Fruit fly (Drosophila melanogaster) whole organism, pupa: Measurements from ENCODE around the gene vsg.
A peak's percentile ranks its signal among the peaks of the same experiment; 100 is the strongest.

ENCODE experiments used
- CG10348 ChIP-seq: fragments of 200-800 bp; sonication (Bioruptor generic); IDR thresholded peaks from 2 replicates; pipeline ENCODE4 v1.3.6; 2022; ENCODE audit warnings: missing biosample characterization, missing genetic modification characterization
- CG12605 ChIP-seq: fragments of 200-800 bp; sonication (Bioruptor generic); IDR thresholded peaks from 2 replicates; pipeline ENCODE4 v1.3.6; 2022; ENCODE audit warnings: missing biosample characterization, missing genetic modification characterization
- CG13204 ChIP-seq: fragments of 200-800 bp; sonication (Bioruptor generic); optimal IDR thresholded peaks from 2 replicates; lab custom pipeline; 2018; ENCODE audit warnings: missing biosample characterization, mild to moderate bottlenecking, missing genetic modification characterization, moderate library complexity
- CG14655 ChIP-seq: fragments of 200-800 bp; sonication (Bioruptor generic); optimal IDR thresholded peaks from 3 replicates; lab custom pipeline; 2017; ENCODE audit warnings: mild to moderate bottlenecking, missing biosample characterization, missing genetic modification reagents, missing genetic modification characterization
- CG15710 ChIP-seq: fragments of 200-800 bp; sonication (Bioruptor generic); optimal IDR thresholded peaks from 2 replicates; lab custom pipeline; 2018; ENCODE audit warnings: missing biosample characterization, mild to moderate bottlenecking, missing genetic modification characterization, moderate library complexity
- CG17806 ChIP-seq: fragments of 200-800 bp; sonication (Bioruptor generic); optimal IDR thresholded peaks from 2 replicates; lab custom pipeline; 2018; ENCODE audit warnings: missing biosample characterization, mild to moderate bottlenecking, missing genetic modification characterization, moderate library complexity
- CG32121 ChIP-seq: fragments of 200-800 bp; sonication (Bioruptor generic); IDR thresholded peaks from 2 replicates; pipeline ENCODE4 v1.3.6; 2022; ENCODE audit warnings: missing biosample characterization, missing genetic modification characterization
- CG34367 ChIP-seq: fragments of 200-800 bp; sonication (Bioruptor generic); optimal IDR thresholded peaks from 2 replicates; lab custom pipeline; 2018; ENCODE audit warnings: missing biosample characterization, mild to moderate bottlenecking, missing genetic modification characterization
- CG4496 ChIP-seq: fragments of 200-800 bp; sonication (Bioruptor generic); IDR thresholded peaks from 3 replicates; pipeline ENCODE4 v1.3.6; 2022; ENCODE audit warnings: missing biosample characterization, missing genetic modification characterization
- CG8159 ChIP-seq: fragments of 200-800 bp; sonication (Bioruptor generic); optimal IDR thresholded peaks from 3 replicates; lab custom pipeline; 2018; ENCODE audit warnings: missing biosample characterization, mild to moderate bottlenecking, missing genetic modification characterization, moderate library complexity
- CG8301 ChIP-seq: fragments of 200-800 bp; sonication (Bioruptor generic); optimal IDR thresholded peaks from 2 replicates; lab custom pipeline; 2018; ENCODE audit warnings: missing biosample characterization, mild to moderate bottlenecking, missing genetic modification characterization
- CG9948 ChIP-seq: fragments of 200-800 bp; sonication (Bioruptor generic); optimal IDR thresholded peaks from 2 replicates; lab custom pipeline; 2018; ENCODE audit warnings: missing biosample characterization, mild to moderate bottlenecking, missing genetic modification characterization, moderate library complexity
- D1 ChIP-seq: fragments of 200-800 bp; sonication (Bioruptor generic); optimal IDR thresholded peaks from 2 replicates; lab custom pipeline; 2018; ENCODE audit warnings: missing biosample characterization, mild to moderate bottlenecking, missing genetic modification characterization, moderate library complexity
- EcR ChIP-seq: fragments of 200-800 bp; sonication (Bioruptor generic); optimal IDR thresholded peaks from 3 replicates; lab custom pipeline; 2019; ENCODE audit warnings: missing biosample characterization, missing genetic modification characterization, mild to moderate bottlenecking, moderate library complexity, missing genetic modification reagents
- Ets98B ChIP-seq: fragments of 200-800 bp; sonication (Bioruptor generic); IDR thresholded peaks from 2 replicates; pipeline ENCODE4 v1.3.6; 2022; ENCODE audit warnings: missing biosample characterization, missing genetic modification characterization
- Pif1A ChIP-seq: fragments of 200-800 bp; sonication (Bioruptor generic); optimal IDR thresholded peaks from 3 replicates; lab custom pipeline; 2016; ENCODE audit warnings: missing biosample characterization, missing genetic modification characterization
- Pif1B ChIP-seq: fragments of 200-800 bp; sonication (Bioruptor generic); optimal IDR thresholded peaks from 3 replicates; lab custom pipeline; 2016; ENCODE audit warnings: missing biosample characterization, missing genetic modification characterization
- Snoo ChIP-seq: fragments of 200-800 bp; sonication (Bioruptor generic); optimal IDR thresholded peaks from 3 replicates; lab custom pipeline; 2017; ENCODE audit warnings: missing biosample characterization, mild to moderate bottlenecking, missing genetic modification characterization, inconsistent platforms
- fd96Ca ChIP-seq: fragments of 200-800 bp; sonication (Bioruptor generic); IDR thresholded peaks from 3 replicates; pipeline ENCODE4 v1.3.6; 2022; ENCODE audit warnings: missing biosample characterization, missing genetic modification characterization
- gl ChIP-seq: fragments of 200-800 bp; sonication (Bioruptor generic); optimal IDR thresholded peaks from 2 replicates; lab custom pipeline; 2018; ENCODE audit warnings: missing biosample characterization, mild to moderate bottlenecking, missing genetic modification characterization
- rn ChIP-seq: fragments of 200-800 bp; sonication (Bioruptor generic); IDR thresholded peaks from 2 replicates; pipeline ENCODE4 v1.3.6; 2022; ENCODE audit warnings: missing biosample characterization, missing genetic modification characterization

vsg gene

dm6 chr3L:9733563-9733962, 19.4 kb downstream of the vsg start, which contains the start of gene CG6749:
CG6749 (minus strand) TSS chr3L:9733807.
- TF ChIP-seq fd96Ca (0 out of 3 replicates have a peak, but pooled peaks have one; percentile 25), rn (GFP tag; lab: Robert Waterston, UW) (no peak), EcR (GFP tag; lab: Kevin White, UChicago) (no peak), CG13204 (GFP tag; lab: Kevin White, UChicago) (no peak)

dm6 chr3L:9739629-9740028, 25.5 kb downstream of the vsg start:
- TF ChIP-seq Ets98B (GFP tag; lab: Robert Waterston, UW), result peak; percentile 45; the same call in 1 of the 2 replicates
- TF ChIP-seq CG4496 (GFP tag; lab: Robert Waterston, UW), result peak; percentile 63; the same call in 2 of the 3 replicates
- TF ChIP-seq Pif1B (GFP tag; lab: Kevin White, UChicago), result peak; percentile 15
- no peak for TF ChIP-seq D1 (tag; lab: Kevin White, UChicago)
- peak; percentile 25 for TF ChIP-seq CG17806 (tag; lab: Kevin White, UChicago)
- TF ChIP-seq fd96Ca, result no peak
- TF ChIP-seq CG32121 (GFP tag; lab: Robert Waterston, UW), result peak; percentile 43; the same call in 1 of the 2 replicates
- TF ChIP-seq CG8159, result peak; percentile 55
- peak; percentile 41 for TF ChIP-seq Pif1A (GFP tag; lab: Kevin White, UChicago)
- peak; percentile 25 for TF ChIP-seq CG9948 (tag; lab: Kevin White, UChicago)
- TF ChIP-seq CG34367 (tag; lab: Kevin White, UChicago), result no peak
- TF ChIP-seq CG14655, result peak; percentile 33
- TF ChIP-seq CG12605, result 0 out of 2 replicates have a peak, but pooled peaks have one; percentile 17
- peak; percentile 27 for TF ChIP-seq CG8301
- TF ChIP-seq gl (tag; lab: Kevin White, UChicago), result no peak
- peak; percentile 7 for TF ChIP-seq Snoo (tag; lab: Kevin White, UChicago)
- no peak for TF ChIP-seq EcR (GFP tag; lab: Kevin White, UChicago)

DNA sequence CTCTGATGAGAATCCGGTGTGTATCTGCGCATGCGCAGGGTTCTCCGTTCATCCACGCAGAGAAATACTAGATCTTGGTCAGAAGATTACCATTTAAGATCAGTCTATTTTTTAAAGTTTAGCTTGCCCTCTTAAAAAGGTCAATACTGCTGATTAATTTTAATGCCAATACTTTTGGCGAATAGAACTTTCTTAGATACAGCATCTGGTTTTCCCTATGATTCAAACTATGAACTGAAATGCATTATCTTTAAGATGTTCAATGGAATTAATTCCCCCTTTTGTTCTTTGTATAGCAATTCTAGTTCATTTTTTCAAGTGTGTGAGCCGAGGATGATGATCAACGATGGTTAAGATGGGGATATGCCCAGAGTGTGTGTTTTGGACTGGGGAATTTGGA, 28.2 kb downstream of the vsg start:
- TF ChIP-seq CG34367 (tag; lab: Kevin White, UChicago) (no peak), CG13204 (GFP tag; lab: Kevin White, UChicago) (peak; percentile 7), CG14655 (peak; percentile 93), CG9948 (tag; lab: Kevin White, UChicago) (peak; percentile 81), CG12605 (no peak), D1 (tag; lab: Kevin White, UChicago) (no peak), CG17806 (tag; lab: Kevin White, UChicago) (peak; percentile 46), CG8301 (peak; percentile 62), EcR (GFP tag; lab: Kevin White, UChicago) (no peak), Pif1A (GFP tag; lab: Kevin White, UChicago) (peak; percentile 47), CG8159 (peak; percentile 84), Pif1B (GFP tag; lab: Kevin White, UChicago) (peak; percentile 45), gl (tag; lab: Kevin White, UChicago) (peak; percentile 56), CG15710 (peak; percentile 31), Snoo (tag; lab: Kevin White, UChicago) (peak; percentile 33), Ets98B (GFP tag; lab: Robert Waterston, UW) (no peak), fd96Ca (peak; percentile 26; the same call in 1 of the 3 replicates), CG4496 (GFP tag; lab: Robert Waterston, UW) (no peak)

- peak; percentile 100 for TF ChIP-seq CG14655
- TF ChIP-seq Pif1B (GFP tag; lab: Kevin White, UChicago), result peak; percentile 94
- TF ChIP-seq fd96Ca, result peak; percentile 95
- TF ChIP-seq CG8159, result peak; percentile 98
- TF ChIP-seq D1 (tag; lab: Kevin White, UChicago), result peak; percentile 96
- TF ChIP-seq CG15710, result peak; percentile 94
- TF ChIP-seq CG13204 (GFP tag; lab: Kevin White, UChicago), result peak; percentile 61
- TF ChIP-seq CG32121 (GFP tag; lab: Robert Waterston, UW), result peak; percentile 96
- TF ChIP-seq Snoo (tag; lab: Kevin White, UChicago), result peak; percentile 83
- peak; percentile 97 for TF ChIP-seq Pif1A (GFP tag; lab: Kevin White, UChicago)
- peak; percentile 91 for TF ChIP-seq gl (tag; lab: Kevin White, UChicago)
- TF ChIP-seq CG8301, result peak; percentile 98
- peak; percentile 76 for TF ChIP-seq CG10348 (GFP tag; lab: Robert Waterston, UW)
- peak; percentile 95 for TF ChIP-seq CG4496 (GFP tag; lab: Robert Waterston, UW)
- peak; percentile 89 for TF ChIP-seq rn (GFP tag; lab: Robert Waterston, UW)
- no peak for TF ChIP-seq EcR (GFP tag; lab: Kevin White, UChicago)
- peak; percentile 77 for TF ChIP-seq CG34367 (tag; lab: Kevin White, UChicago)
- TF ChIP-seq CG17806 (tag; lab: Kevin White, UChicago), result peak; percentile 95
- TF ChIP-seq CG9948 (tag; lab: Kevin White, UChicago), result peak; percentile 97
- peak; percentile 90 for TF ChIP-seq CG12605
- TF ChIP-seq Ets98B (GFP tag; lab: Robert Waterston, UW), result peak; percentile 92
Observed at dm6 chr3L:9744060-9744549, 30.0 kb downstream of the vsg start.

DNA sequence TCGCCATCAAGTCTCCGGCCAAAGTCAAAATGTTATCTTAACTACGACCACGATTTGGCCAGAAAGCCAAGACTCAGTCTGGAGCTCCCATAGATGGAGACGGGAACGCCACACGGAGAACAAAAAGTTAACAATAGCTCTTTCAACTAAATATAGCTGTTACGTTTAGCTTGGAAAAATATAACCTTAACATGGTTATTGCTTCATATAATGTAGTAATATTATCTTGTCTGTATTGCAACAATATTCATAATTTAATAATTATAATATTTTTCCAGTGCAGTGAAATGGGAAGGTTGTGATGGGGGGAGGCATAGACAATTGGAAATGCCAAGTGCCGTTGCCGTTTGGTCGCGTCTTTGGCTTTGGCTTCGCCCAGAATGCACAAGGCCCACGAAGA, 31.3 kb downstream of the vsg start:
- TF ChIP-seq CG15710 (peak; percentile 22), D1 (tag; lab: Kevin White, UChicago) (no peak), CG8301 (peak; percentile 92), CG17806 (tag; lab: Kevin White, UChicago) (peak; percentile 43), EcR (GFP tag; lab: Kevin White, UChicago) (no peak), fd96Ca (0 out of 3 replicates have a peak, but pooled peaks have one; percentile 45), Pif1B (GFP tag; lab: Kevin White, UChicago) (peak; percentile 13), CG13204 (GFP tag; lab: Kevin White, UChicago) (no peak), Snoo (tag; lab: Kevin White, UChicago) (no peak), CG4496 (GFP tag; lab: Robert Waterston, UW) (peak; percentile 73; the same call in 2 of the 3 replicates), CG8159 (peak; percentile 24), Ets98B (GFP tag; lab: Robert Waterston, UW) (peak; percentile 80), CG34367 (tag; lab: Kevin White, UChicago) (peak; percentile 9), Pif1A (GFP tag; lab: Kevin White, UChicago) (peak; percentile 11), rn (GFP tag; lab: Robert Waterston, UW) (0 out of 2 replicates have a peak, but pooled peaks have one; percentile 35), gl (tag; lab: Kevin White, UChicago) (no peak), CG12605 (peak; percentile 65), CG32121 (GFP tag; lab: Robert Waterston, UW) (peak; percentile 65), CG14655 (peak; percentile 89), CG10348 (GFP tag; lab: Robert Waterston, UW) (no peak), CG9948 (tag; lab: Kevin White, UChicago) (peak; percentile 45)
